Worm (Caenorhabditis elegans): ENCODE measurements around the gene lin-45.
A peak's percentile ranks its signal among the peaks of the same experiment; 100 is the strongest.

The lin-45 gene

ce11 chrIV:6748491-6748890 lies at the start of gene lin-45:
TSS of gene lin-45 (minus strand) at chrIV:6748572.
- no peak for TF ChIP-seq cog-1 (tag; optimal IDR thresholded peaks at IDR 0.05)
- TF ChIP-seq ztf-29 (GFP tag; IDR thresholded peaks at IDR 0.05), result no peak
- no peak for TF ChIP-seq ref-1 (GFP tag; conservative IDR thresholded peaks at IDR 0.05)
- TF ChIP-seq flt-1 (GFP tag; IDR thresholded peaks at IDR 0.05), result no peak
- TF ChIP-seq tab-1 (GFP tag; IDR thresholded peaks at IDR 0.05), result no peak
- TF ChIP-seq med-1 (GFP tag; optimal IDR thresholded peaks at IDR 0.05; ENCODE audit: insufficient read depth), result no peak
- no peak for TF ChIP-seq T22C8.4 (GFP tag; IDR thresholded peaks at IDR 0.05)

ce11 chrIV:6795529-6795928 lies 47.2 kb upstream of the lin-45 start, which contains the start of the genes C17H12.3 and C17H12.12:
TSS of gene C17H12.3 (minus strand) at chrIV:6795629.
TSS of gene C17H12.12 (plus strand) at chrIV:6795924.
- TF ChIP-seq T22C8.4 (GFP tag; IDR thresholded peaks at IDR 0.05) (no peak), klf-2 (GFP tag; conservative IDR thresholded peaks at IDR 0.05) (no peak), cog-1 (tag; optimal IDR thresholded peaks at IDR 0.05) (no peak), ref-1 (GFP tag; conservative IDR thresholded peaks at IDR 0.05) (no peak), ztf-23 (GFP tag; IDR thresholded peaks at IDR 0.05) (no peak), ztf-29 (GFP tag; IDR thresholded peaks at IDR 0.05) (no peak), med-1 (GFP tag; optimal IDR thresholded peaks at IDR 0.05; ENCODE audit: insufficient read depth) (no peak), tab-1 (GFP tag; IDR thresholded peaks at IDR 0.05) (no peak), flt-1 (GFP tag; IDR thresholded peaks at IDR 0.05) (no peak)

ce11 chrIV:6793310-6793966 lies 45.1 kb upstream of the lin-45 start:
- TF ChIP-seq cog-1 (tag; optimal IDR thresholded peaks at IDR 0.05) (no peak), T22C8.4 (GFP tag; IDR thresholded peaks at IDR 0.05) (no peak), ref-1 (GFP tag; conservative IDR thresholded peaks at IDR 0.05) (no peak), med-1 (GFP tag; optimal IDR thresholded peaks at IDR 0.05; ENCODE audit: insufficient read depth) (no peak), klf-2 (GFP tag; conservative IDR thresholded peaks at IDR 0.05) (no peak), ztf-29 (GFP tag; IDR thresholded peaks at IDR 0.05) (no peak), tab-1 (GFP tag; IDR thresholded peaks at IDR 0.05) (no peak), flt-1 (GFP tag; IDR thresholded peaks at IDR 0.05) (no peak), ztf-23 (GFP tag; IDR thresholded peaks at IDR 0.05) (no peak)

- no peak for TF ChIP-seq cog-1 (tag; optimal IDR thresholded peaks at IDR 0.05)
- TF ChIP-seq ztf-29 (GFP tag; IDR thresholded peaks at IDR 0.05), result no peak
- TF ChIP-seq ztf-23 (GFP tag; IDR thresholded peaks at IDR 0.05), result no peak
- no peak for TF ChIP-seq klf-2 (GFP tag; conservative IDR thresholded peaks at IDR 0.05)
- no peak for TF ChIP-seq ref-1 (GFP tag; conservative IDR thresholded peaks at IDR 0.05)
- TF ChIP-seq med-1 (GFP tag; optimal IDR thresholded peaks at IDR 0.05; ENCODE audit: insufficient read depth), result no peak
- no peak for TF ChIP-seq flt-1 (GFP tag; IDR thresholded peaks at IDR 0.05)
These were observed 44.3 kb upstream of the lin-45 start for ce11 chrIV:6792380-6793309.

- TF ChIP-seq cog-1 (tag; optimal IDR thresholded peaks at IDR 0.05) (peak; percentile 84), T22C8.4 (GFP tag; IDR thresholded peaks at IDR 0.05) (no peak)
These were observed 42.2 kb upstream of the lin-45 start, which contains the start of the genes C17H12.2 and vha-8 for ce11 chrIV:6790438-6791124. TSS of gene C17H12.2 (minus strand) at chrIV:6790488. TSS of gene vha-8 (plus strand) at chrIV:6791074.

ce11 chrIV:6789950-6790349 lies 41.6 kb upstream of the lin-45 start:
- no peak for TF ChIP-seq ztf-23 (GFP tag; IDR thresholded peaks at IDR 0.05)
- TF ChIP-seq ztf-29 (GFP tag; IDR thresholded peaks at IDR 0.05), result no peak
- TF ChIP-seq flt-1 (GFP tag; IDR thresholded peaks at IDR 0.05), result no peak
- no peak for TF ChIP-seq T22C8.4 (GFP tag; IDR thresholded peaks at IDR 0.05)
- no peak for TF ChIP-seq med-1 (GFP tag; optimal IDR thresholded peaks at IDR 0.05; ENCODE audit: insufficient read depth)
- TF ChIP-seq tab-1 (GFP tag; IDR thresholded peaks at IDR 0.05), result no peak
- no peak for TF ChIP-seq ref-1 (GFP tag; conservative IDR thresholded peaks at IDR 0.05)
- TF ChIP-seq cog-1 (tag; optimal IDR thresholded peaks at IDR 0.05), result no peak
- no peak for TF ChIP-seq klf-2 (GFP tag; conservative IDR thresholded peaks at IDR 0.05)

- TF ChIP-seq ref-1 (GFP tag; conservative IDR thresholded peaks at IDR 0.05), result no peak
- no peak for TF ChIP-seq T22C8.4 (GFP tag; IDR thresholded peaks at IDR 0.05)
- TF ChIP-seq flt-1 (GFP tag; IDR thresholded peaks at IDR 0.05), result no peak
- TF ChIP-seq klf-2 (GFP tag; conservative IDR thresholded peaks at IDR 0.05), result no peak
- no peak for TF ChIP-seq tab-1 (GFP tag; IDR thresholded peaks at IDR 0.05)
- no peak for TF ChIP-seq med-1 (GFP tag; optimal IDR thresholded peaks at IDR 0.05; ENCODE audit: insufficient read depth)
- no peak for TF ChIP-seq cog-1 (tag; optimal IDR thresholded peaks at IDR 0.05)
- no peak for TF ChIP-seq ztf-29 (GFP tag; IDR thresholded peaks at IDR 0.05)
- TF ChIP-seq ztf-23 (GFP tag; IDR thresholded peaks at IDR 0.05), result no peak
These were observed 37.5 kb upstream of the lin-45 start for ce11 chrIV:6785873-6786272.

- no peak for TF ChIP-seq ztf-29 (GFP tag; IDR thresholded peaks at IDR 0.05)
- no peak for TF ChIP-seq ztf-23 (GFP tag; IDR thresholded peaks at IDR 0.05)
- TF ChIP-seq klf-2 (GFP tag; conservative IDR thresholded peaks at IDR 0.05), result no peak
- no peak for TF ChIP-seq ref-1 (GFP tag; conservative IDR thresholded peaks at IDR 0.05)
- TF ChIP-seq cog-1 (tag; optimal IDR thresholded peaks at IDR 0.05), result no peak
- TF ChIP-seq flt-1 (GFP tag; IDR thresholded peaks at IDR 0.05), result no peak
- TF ChIP-seq tab-1 (GFP tag; IDR thresholded peaks at IDR 0.05), result no peak
- no peak for TF ChIP-seq T22C8.4 (GFP tag; IDR thresholded peaks at IDR 0.05)
- TF ChIP-seq med-1 (GFP tag; optimal IDR thresholded peaks at IDR 0.05; ENCODE audit: insufficient read depth), result no peak
These were observed 36.8 kb upstream of the lin-45 start, which contains the start of gene dyci-1 for ce11 chrIV:6785151-6785550. TSS of gene dyci-1 (minus strand) at chrIV:6785272.

ce11 chrIV:6777156-6777555 lies 28.8 kb upstream of the lin-45 start:
- TF ChIP-seq cog-1 (tag; optimal IDR thresholded peaks at IDR 0.05) (no peak), flt-1 (GFP tag; IDR thresholded peaks at IDR 0.05) (no peak), T22C8.4 (GFP tag; IDR thresholded peaks at IDR 0.05) (no peak), ztf-23 (GFP tag; IDR thresholded peaks at IDR 0.05) (no peak), tab-1 (GFP tag; IDR thresholded peaks at IDR 0.05) (no peak), klf-2 (GFP tag; conservative IDR thresholded peaks at IDR 0.05) (no peak)
